Worm (Caenorhabditis elegans) whole organism, L2 larva: Measurements from ENCODE around the gene C17C3.3.

Experiments
- F13H6.1 ChIP-seq: sonication (generic microtip); optimal IDR thresholded peaks from 2 replicates; lab custom pipeline; 2016; ENCODE audit warnings: missing genetic modification characterization, missing compliant biosample characterization
- R02D3.7 ChIP-seq: fragments of 150-350 bp; optimal IDR thresholded peaks from 2 replicates; lab custom pipeline; 2014; ENCODE audit warnings: missing biosample characterization, missing genetic modification characterization
- Y55F3AM.14 ChIP-seq: fragments of 200-800 bp; sonication (Bioruptor generic); optimal IDR thresholded peaks from 2 replicates; lab custom pipeline; 2018; ENCODE audit warnings: mild to moderate bottlenecking, missing genetic modification characterization, missing compliant biosample characterization
- ZK546.5 ChIP-seq: sonication (generic microtip); optimal IDR thresholded peaks from 2 replicates; lab custom pipeline; 2017; ENCODE audit warnings: missing biosample characterization, missing genetic modification characterization
- alr-1 ChIP-seq: fragments of 150-350 bp; optimal IDR thresholded peaks from 2 replicates; lab custom pipeline; 2014; ENCODE audit warnings: missing biosample characterization, missing genetic modification characterization
- ama-1 ChIP-seq: fragments of 150-350 bp; optimal IDR thresholded peaks from 2 replicates; lab custom pipeline; 2018; ENCODE audit warnings: inconsistent platforms
- blmp-1 ChIP-seq: sonication (generic microtip); optimal IDR thresholded peaks from 2 replicates; lab custom pipeline; 2017; ENCODE audit warnings: missing genetic modification characterization, mild to moderate bottlenecking, missing compliant biosample characterization, antibody characterized with exemption, moderate library complexity; ENCODE audit not compliant: insufficient read depth
- ceh-16 ChIP-seq: fragments of 150-350 bp; optimal IDR thresholded peaks from 2 replicates; lab custom pipeline; 2014; ENCODE audit warnings: missing biosample characterization, missing genetic modification characterization
- ceh-82 ChIP-seq: fragments of 150-350 bp; optimal IDR thresholded peaks from 2 replicates; lab custom pipeline; 2014; ENCODE audit warnings: missing biosample characterization, missing genetic modification characterization
- dmd-4 ChIP-seq: sonication (generic microtip); optimal IDR thresholded peaks from 2 replicates; lab custom pipeline; 2017; ENCODE audit warnings: missing biosample characterization, missing genetic modification characterization
- egl-27 ChIP-seq: sonication (generic microtip); optimal IDR thresholded peaks from 3 replicates; lab custom pipeline; 2017; ENCODE audit warnings: missing biosample characterization, missing genetic modification reagents, missing genetic modification characterization
- elt-1 ChIP-seq: fragments of 150-350 bp; optimal IDR thresholded peaks from 2 replicates; lab custom pipeline; 2014; ENCODE audit warnings: missing biosample characterization, missing genetic modification characterization
- elt-3 ChIP-seq: sonication (generic microtip); optimal IDR thresholded peaks from 2 replicates; lab custom pipeline; 2017; ENCODE audit warnings: missing biosample characterization, missing genetic modification characterization
- fos-1 ChIP-seq: fragments of 150-350 bp; optimal IDR thresholded peaks from 2 replicates; lab custom pipeline; 2014; ENCODE audit warnings: missing biosample characterization, missing genetic modification characterization
- gmeb-1 ChIP-seq: fragments of 150-350 bp; optimal IDR thresholded peaks from 2 replicates; lab custom pipeline; 2014; ENCODE audit warnings: missing biosample characterization, missing genetic modification characterization
- lsy-2 ChIP-seq, 2 experiments: fragments of 150-350 bp in 1 of 2; sonication (generic microtip) in 1 of 2; optimal IDR thresholded peaks; 2 replicates each; lab custom pipeline; 2014 to 2017; ENCODE audit warnings: missing biosample characterization in 2 of 2, missing genetic modification characterization in 2 of 2
- mab-5 ChIP-seq: fragments of 150-350 bp; optimal IDR thresholded peaks from 2 replicates; lab custom pipeline; 2014; ENCODE audit warnings: missing biosample characterization, missing genetic modification characterization
- mbf-1 ChIP-seq: sonication (generic microtip); optimal IDR thresholded peaks from 2 replicates; lab custom pipeline; 2017; ENCODE audit warnings: missing biosample characterization, missing genetic modification characterization
- mdl-1 ChIP-seq, 2 experiments: fragments of 150-350 bp in 1 of 2; sonication (generic microtip) in 1 of 2; optimal IDR thresholded peaks; 2 replicates each; lab custom pipeline; 2017; ENCODE audit warnings: missing biosample characterization in 2 of 2, missing genetic modification characterization in 2 of 2
- nhr-11 ChIP-seq: fragments of 150-350 bp; optimal IDR thresholded peaks from 2 replicates; lab custom pipeline; 2014; ENCODE audit warnings: missing biosample characterization, missing genetic modification characterization
- nhr-12 ChIP-seq: fragments of 150-350 bp; optimal IDR thresholded peaks from 2 replicates; lab custom pipeline; 2014; ENCODE audit warnings: missing biosample characterization, missing genetic modification characterization
- nhr-129 ChIP-seq: fragments of 150-350 bp; optimal IDR thresholded peaks from 2 replicates; lab custom pipeline; 2014; ENCODE audit warnings: missing biosample characterization, missing genetic modification characterization
- nhr-21 ChIP-seq: fragments of 150-350 bp; optimal IDR thresholded peaks from 2 replicates; lab custom pipeline; 2014; ENCODE audit warnings: missing biosample characterization, missing genetic modification characterization
- nhr-23 ChIP-seq: fragments of 150-350 bp; optimal IDR thresholded peaks from 2 replicates; lab custom pipeline; 2014; ENCODE audit warnings: missing biosample characterization, missing genetic modification reagents, missing genetic modification characterization
- nhr-237 ChIP-seq: fragments of 150-350 bp; optimal IDR thresholded peaks from 2 replicates; lab custom pipeline; 2014; ENCODE audit warnings: missing biosample characterization, missing genetic modification characterization
- peb-1 ChIP-seq: fragments of 150-350 bp; optimal IDR thresholded peaks from 2 replicates; lab custom pipeline; 2014; ENCODE audit warnings: missing biosample characterization, missing genetic modification characterization
- sem-4 ChIP-seq: fragments of 150-350 bp; optimal IDR thresholded peaks from 2 replicates; lab custom pipeline; 2014; ENCODE audit warnings: missing biosample characterization, missing genetic modification reagents, missing genetic modification characterization
- skn-1 ChIP-seq: sonication (generic microtip); optimal IDR thresholded peaks from 2 replicates; lab custom pipeline; 2017; ENCODE audit warnings: missing biosample characterization, missing genetic modification characterization
- sma-3 ChIP-seq: sonication (generic microtip); optimal IDR thresholded peaks from 2 replicates; lab custom pipeline; 2016; ENCODE audit warnings: missing genetic modification reagents, missing genetic modification characterization, missing compliant biosample characterization
- snpc-4 ChIP-seq: fragments of 150-350 bp; optimal IDR thresholded peaks from 2 replicates; lab custom pipeline; 2014; ENCODE audit warnings: missing biosample characterization, missing genetic modification characterization
- unc-55 ChIP-seq: fragments of 150-350 bp; sonication (generic microtip); optimal IDR thresholded peaks from 3 replicates; lab custom pipeline; 2014; ENCODE audit warnings: missing biosample characterization, missing genetic modification reagents, missing genetic modification characterization
- unc-62 ChIP-seq: fragments of 150-350 bp; optimal IDR thresholded peaks from 2 replicates; lab custom pipeline; 2014; ENCODE audit warnings: missing biosample characterization, missing genetic modification reagents, missing genetic modification characterization
- zag-1 ChIP-seq: fragments of 150-350 bp; optimal IDR thresholded peaks from 2 replicates; lab custom pipeline; 2014; ENCODE audit warnings: missing biosample characterization, missing genetic modification characterization
- ztf-11 ChIP-seq: sonication (generic microtip); optimal IDR thresholded peaks from 2 replicates; lab custom pipeline; 2017; ENCODE audit warnings: missing biosample characterization, missing genetic modification characterization
- ztf-4 ChIP-seq: fragments of 150-350 bp; optimal IDR thresholded peaks from 2 replicates; lab custom pipeline; 2014; ENCODE audit warnings: missing biosample characterization, missing genetic modification characterization

Gene C17C3.3

ce11 chrII:5521411-5521810, 40.1 kb upstream of the C17C3.3 start, which contains the start of gene ZK177.12:
ZK177.12 (plus strand) TSS chrII:5521711.
- no peak for TF ChIP-seq ceh-82 (tag; lab: Kevin White, UChicago)
- no peak for TF ChIP-seq ztf-4 (tag; lab: Kevin White, UChicago)
- no peak for TF ChIP-seq ztf-11
- no peak for TF ChIP-seq gmeb-1 (tag; lab: Kevin White, UChicago)
- TF ChIP-seq egl-27 (tag; lab: Kevin White, UChicago): no peak
- TF ChIP-seq unc-55 (GFP tag; lab: Kevin White, UChicago): no peak
- TF ChIP-seq peb-1 (tag; lab: Kevin White, UChicago): no peak
- TF ChIP-seq, all 48 proteins: peak for 0

DNA sequence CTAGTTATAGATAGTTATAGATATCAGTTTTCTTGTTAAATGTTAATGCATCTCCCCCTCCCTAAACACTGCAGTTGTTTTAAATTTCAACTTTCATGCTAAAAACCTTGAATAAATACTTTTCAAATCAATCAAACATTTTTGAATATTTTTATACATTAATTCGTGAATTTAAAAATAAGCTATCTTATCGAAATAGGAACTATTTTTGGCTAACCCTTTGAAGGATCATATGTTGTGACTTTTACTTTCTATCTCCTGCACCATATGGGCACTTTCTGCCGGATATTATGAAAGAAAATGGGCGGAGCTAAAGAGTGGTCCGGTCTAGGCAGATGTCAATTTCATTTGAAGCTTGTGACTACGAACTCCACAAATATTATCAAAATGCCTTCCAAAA, 38.9 kb upstream of the C17C3.3 start, which contains the start of gene ZK177.11:
Gene ZK177.11, plus strand, starts transcription at position 301 of the 400 bp plus-strand sequence.
- no peak for TF ChIP-seq ZK546.5 (tag; lab: Kevin White, UChicago)
- no peak for TF ChIP-seq elt-3
- no peak for TF ChIP-seq ama-1 (lab: Kevin White, UChicago)
- no peak for TF ChIP-seq mbf-1 (tag; lab: Kevin White, UChicago)
- no peak for TF ChIP-seq nhr-12
- no peak for TF ChIP-seq alr-1 (tag; lab: Kevin White, UChicago)
- TF ChIP-seq nhr-237 (tag; lab: Kevin White, UChicago): no peak
- TF ChIP-seq snpc-4 (tag; lab: Kevin White, UChicago): no peak
- no peak for TF ChIP-seq ztf-11
- TF ChIP-seq elt-1: no peak
- TF ChIP-seq Y55F3AM.14 (GFP tag; lab: Kevin White, UChicago): no peak
- no peak for TF ChIP-seq dmd-4 (tag; lab: Kevin White, UChicago)
- no peak for TF ChIP-seq peb-1 (tag; lab: Kevin White, UChicago)
- TF ChIP-seq sem-4 (tag; lab: Kevin White, UChicago): no peak
- TF ChIP-seq unc-62 (GFP tag; lab: Kevin White, UChicago): no peak
- TF ChIP-seq R02D3.7 (tag; lab: Kevin White, UChicago): no peak
- TF ChIP-seq sma-3 (GFP tag; lab: Kevin White, UChicago): no peak
- TF ChIP-seq, all 48 proteins: peak for 0

- no peak for TF ChIP-seq ZK546.5 (tag; lab: Kevin White, UChicago)
- TF ChIP-seq nhr-21: no peak
- TF ChIP-seq skn-1 (tag; lab: Kevin White, UChicago): no peak
- no peak for TF ChIP-seq mab-5
- no peak for TF ChIP-seq lsy-2 (tag; optimal IDR thresholded peaks at IDR 0.05; lab: Kevin White, UChicago)
- TF ChIP-seq blmp-1 (tag; lab: Kevin White, UChicago): no peak
- TF ChIP-seq ztf-11: no peak
These were observed 36.2 kb upstream of the C17C3.3 start, which contains the start of gene tbx-35 for ce11 chrII:5525297-5525696. tbx-35 (minus strand) TSS chrII:5525397.

DNA sequence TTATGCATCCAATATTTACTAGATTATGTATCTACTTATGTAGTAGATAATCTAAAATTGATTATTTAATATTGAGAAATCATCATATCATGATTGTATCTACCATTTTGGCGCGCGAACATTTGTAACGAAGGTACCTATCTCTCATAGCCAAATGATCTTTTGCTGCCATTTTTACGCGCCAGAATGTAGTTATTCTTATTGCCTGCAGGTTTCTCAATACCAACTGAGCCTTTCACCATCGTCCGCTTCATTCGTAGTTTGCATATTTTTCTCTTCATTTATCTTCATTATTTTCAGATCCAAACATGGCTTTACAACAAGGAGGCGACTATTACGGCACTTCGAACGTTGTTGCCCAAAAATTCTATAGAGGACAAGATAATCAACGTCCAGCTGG, 33.7 kb upstream of the C17C3.3 start, which contains the start of gene ZK177.1:
Gene ZK177.1, plus strand, starts transcription at position 301 of the 400 bp plus-strand sequence.
- TF ChIP-seq skn-1 (tag; lab: Kevin White, UChicago) (no peak), fos-1 (tag; lab: Kevin White, UChicago) (no peak), blmp-1 (tag; lab: Kevin White, UChicago) (no peak), zag-1 (tag; lab: Kevin White, UChicago) (no peak), nhr-23 (tag; lab: Kevin White, UChicago) (no peak), mdl-1 (tag; optimal IDR thresholded peaks at IDR 0.05; lab: Kevin White, UChicago) (no peak), ama-1 (lab: Kevin White, UChicago) (no peak)

DNA sequence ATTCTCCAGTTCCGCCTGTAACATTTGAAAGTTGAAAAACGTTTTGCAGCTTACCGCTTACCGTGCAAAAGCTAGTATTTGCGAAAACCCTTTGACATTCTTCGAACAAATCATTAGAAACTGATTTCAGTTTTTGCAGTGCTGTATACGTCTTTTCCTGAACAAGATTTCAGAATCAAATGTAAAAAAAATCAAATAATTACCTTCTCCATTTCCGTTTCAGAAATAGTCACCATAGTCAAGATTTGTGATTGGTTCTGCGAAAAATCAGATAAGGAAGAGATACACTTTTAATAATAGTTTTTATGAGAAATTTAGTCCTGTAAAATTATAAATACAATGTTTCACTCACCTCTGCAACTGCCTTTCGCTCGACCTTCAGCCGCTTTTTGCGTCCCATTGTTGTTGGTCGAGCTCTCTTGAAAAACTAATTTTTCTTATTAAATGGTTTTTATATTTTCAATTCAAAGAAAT, 29.6 kb upstream of the C17C3.3 start, which contains the start of gene C17C3.9:
Gene C17C3.9, minus strand, starts transcription at position 424 of the 474 bp plus-strand sequence.
- TF ChIP-seq ceh-16 (tag; lab: Kevin White, UChicago) (no peak), nhr-11 (tag; lab: Kevin White, UChicago) (no peak)

- no peak for TF ChIP-seq gmeb-1 (tag; lab: Kevin White, UChicago)
- TF ChIP-seq ama-1 (lab: Kevin White, UChicago): no peak
- TF ChIP-seq blmp-1 (tag; lab: Kevin White, UChicago): no peak
- no peak for TF ChIP-seq unc-55 (GFP tag; lab: Kevin White, UChicago)
- TF ChIP-seq nhr-129 (tag; lab: Kevin White, UChicago): no peak
- TF ChIP-seq ztf-4 (tag; lab: Kevin White, UChicago): no peak
- no peak for TF ChIP-seq R02D3.7 (tag; lab: Kevin White, UChicago)
- TF ChIP-seq dmd-4 (tag; lab: Kevin White, UChicago): no peak
- no peak for TF ChIP-seq F13H6.1
These were observed 27.9 kb upstream of the C17C3.3 start, which contains the start of gene hlh-26 for ce11 chrII:5533642-5534041. hlh-26 (minus strand) TSS chrII:5533742.
